Fruit fly (Drosophila melanogaster): ENCODE data around the gene CG16974.

The CG16974 gene

dm6 chr2L:13203437-13204137 is 11.8 kb upstream of the CG16974 start, which contains the start of gene Pect (continued):
- TF ChIP-seq usp (GFP tag; optimal IDR thresholded peaks at IDR 0.05) (no peak), CG7372 (GFP tag; IDR thresholded peaks at IDR 0.05) (no peak), ranshi (GFP tag; IDR thresholded peaks at IDR 0.05) (peak; percentile 42; the same call in 1 of the 2 replicates), Stat92E (GFP tag; optimal IDR thresholded peaks at IDR 0.05) (peak in 1 of 3 experiments; percentile 41), NC2β (GFP tag; optimal IDR thresholded peaks at IDR 0.05) (peak; percentile 4), pnt (GFP tag; optimal IDR thresholded peaks at IDR 0.05) (no peak), CG10565 (GFP tag; optimal IDR thresholded peaks at IDR 0.05) (no peak), Deaf1 (tag; optimal IDR thresholded peaks at IDR 0.05) (peak; percentile 95), fd64A (GFP tag; optimal IDR thresholded peaks at IDR 0.05) (no peak), CG9797 (GFP tag; optimal IDR thresholded peaks at IDR 0.05) (peak; percentile 80), Fer1 (GFP tag; optimal IDR thresholded peaks at IDR 0.05) (peak; percentile 66), CG8944 (GFP tag; optimal IDR thresholded peaks at IDR 0.05) (no peak), nmo (GFP tag; optimal IDR thresholded peaks at IDR 0.05) (peak; percentile 73), CG32772 (GFP tag; IDR thresholded peaks at IDR 0.05) (no peak), CG13287 (GFP tag; IDR thresholded peaks at IDR 0.05; ENCODE audit: partially characterized antibody) (peak; percentile 63), CG7963 (GFP tag; IDR thresholded peaks at IDR 0.05; ENCODE audit: partially characterized antibody) (no peak), h (optimal IDR thresholded peaks at IDR 0.05) (no peak), CG7271 (tag; optimal IDR thresholded peaks at IDR 0.05) (no peak), lab (GFP tag; optimal IDR thresholded peaks at IDR 0.05) (no peak), CG9215 (GFP tag; IDR thresholded peaks at IDR 0.05) (no peak), BEAF-32 (GFP tag; optimal IDR thresholded peaks at IDR 0.05) (peak; percentile 83), CG11504 (tag; optimal IDR thresholded peaks at IDR 0.05) (no peak), sc (optimal IDR thresholded peaks at IDR 0.05) (no peak), sc (GFP tag; optimal IDR thresholded peaks at IDR 0.05) (no peak), pum (GFP tag; optimal IDR thresholded peaks at IDR 0.05) (no peak), Ssrp (tag; optimal IDR thresholded peaks at IDR 0.05) (peak; percentile 46), HHEX (GFP tag; optimal IDR thresholded peaks at IDR 0.05) (no peak), CG17328 (GFP tag; IDR thresholded peaks at IDR 0.05) (no peak), CG4424 (GFP tag; optimal IDR thresholded peaks at IDR 0.05) (no peak), fu2 (GFP tag; optimal IDR thresholded peaks at IDR 0.05) (no peak), ERR (GFP tag; optimal IDR thresholded peaks at IDR 0.05) (peak; percentile 7), Optix (GFP tag; IDR thresholded peaks at IDR 0.05) (no peak), Hr51 (GFP tag; optimal IDR thresholded peaks at IDR 0.05) (no peak), CG34422 (GFP tag; IDR thresholded peaks at IDR 0.05) (peak; percentile 15; the same call in 1 of the 3 replicates), disco-r (GFP tag; optimal IDR thresholded peaks at IDR 0.05) (no peak), Sin3A (optimal IDR thresholded peaks at IDR 0.05) (peak; percentile 19), mam (GFP tag; optimal IDR thresholded peaks at IDR 0.05) (no peak), Dref (GFP tag; IDR thresholded peaks at IDR 0.05) (peak; percentile 50), CG8359 (GFP tag; optimal IDR thresholded peaks at IDR 0.05; ENCODE audit: borderline replicate concordance) (no peak), CG14710 (tag; optimal IDR thresholded peaks at IDR 0.05) (peak; percentile 69), Abd-B (GFP tag; optimal IDR thresholded peaks at IDR 0.05) (no peak), CG32532 (GFP tag; IDR thresholded peaks at IDR 0.05) (peak; percentile 60; the same call in 1 of the 2 replicates), zfh2 (GFP tag; optimal IDR thresholded peaks at IDR 0.05) (no peak), Dad (GFP tag; optimal IDR thresholded peaks at IDR 0.05) (no peak), eyg (GFP tag; optimal IDR thresholded peaks at IDR 0.05) (no peak), Bteb2 (GFP tag; optimal IDR thresholded peaks at IDR 0.05) (no peak), Doc3 (GFP tag; IDR thresholded peaks at IDR 0.05; ENCODE audit: partially characterized antibody) (0 out of 3 replicates have a peak, but pooled peaks have one; percentile 36), MESR4 (GFP tag; optimal IDR thresholded peaks at IDR 0.05) (peak; percentile 83), hbn (GFP tag; IDR thresholded peaks at IDR 0.05; ENCODE audit: partially characterized antibody) (peak; percentile 54), Tbp (GFP tag; optimal IDR thresholded peaks at IDR 0.05) (no peak)
